Fruit fly (Drosophila melanogaster) whole organism, embryonic: Measurements from ENCODE around the gene Not10.

ENCODE experiments used
- CG10209 ChIP-seq: fragments of 200-800 bp; sonication (Bioruptor generic); optimal IDR thresholded peaks from 3 replicates; lab custom pipeline; 2017; ENCODE audit warnings: missing biosample characterization, mild to moderate bottlenecking, missing genetic modification characterization, missing genetic modification reagents
- CG14965 ChIP-seq: fragments of 200-800 bp; sonication (Bioruptor generic); optimal IDR thresholded peaks from 2 replicates; lab custom pipeline; 2016; ENCODE audit warnings: missing biosample characterization, missing genetic modification characterization, borderline replicate concordance
- CG16813 ChIP-seq: fragments of 200-800 bp; sonication (Bioruptor generic); IDR thresholded peaks from 3 replicates; pipeline ENCODE4 v1.3.6; 2022; ENCODE audit warnings: missing biosample characterization, missing genetic modification characterization; ENCODE audit not compliant: partially characterized antibody
- CG17361 ChIP-seq: fragments of 200-800 bp; sonication (Bioruptor generic); IDR thresholded peaks from 3 replicates; pipeline ENCODE4 v1.3.6; 2022; ENCODE audit warnings: missing biosample characterization, missing genetic modification characterization
- CG1792 ChIP-seq: fragments of 200-800 bp; sonication (Bioruptor generic); optimal IDR thresholded peaks from 2 replicates; lab custom pipeline; 2016; ENCODE audit warnings: missing biosample characterization, missing genetic modification characterization
- CG18764 ChIP-seq: fragments of 200-800 bp; sonication (Bioruptor generic); optimal IDR thresholded peaks from 3 replicates; lab custom pipeline; 2016; ENCODE audit warnings: missing biosample characterization, missing genetic modification characterization
- CG2116 ChIP-seq: fragments of 200-800 bp; sonication (Bioruptor generic); optimal IDR thresholded peaks from 3 replicates; lab custom pipeline; 2018; ENCODE audit warnings: missing biosample characterization, mild to moderate bottlenecking, missing genetic modification characterization
- CG3065 ChIP-seq: fragments of 200-800 bp; sonication (Bioruptor generic); optimal IDR thresholded peaks from 2 replicates; lab custom pipeline; 2016; ENCODE audit warnings: missing biosample characterization, missing genetic modification characterization
- CG32532 ChIP-seq: fragments of 200-800 bp; sonication (Bioruptor generic); IDR thresholded peaks from 2 replicates; pipeline ENCODE4 v1.3.6; 2022; ENCODE audit warnings: missing biosample characterization, missing genetic modification characterization
- CG32772 ChIP-seq: fragments of 200-800 bp; sonication (Bioruptor generic); IDR thresholded peaks from 2 replicates; pipeline ENCODE4 v1.3.6; 2022; ENCODE audit warnings: missing biosample characterization, missing genetic modification characterization
- CG4617 ChIP-seq: fragments of 200-800 bp; sonication (Bioruptor generic); optimal IDR thresholded peaks from 3 replicates; lab custom pipeline; 2016; ENCODE audit warnings: missing biosample characterization, missing genetic modification characterization, borderline replicate concordance
- CG4707 ChIP-seq: fragments of 200-800 bp; sonication (Bioruptor generic); optimal IDR thresholded peaks from 2 replicates; lab custom pipeline; 2018; ENCODE audit warnings: missing biosample characterization, mild to moderate bottlenecking, missing genetic modification characterization, moderate library complexity
- CG5245 ChIP-seq: fragments of 200-800 bp; sonication (Bioruptor generic); optimal IDR thresholded peaks from 3 replicates; lab custom pipeline; 2016; ENCODE audit warnings: missing biosample characterization, missing genetic modification characterization
- CG5953 ChIP-seq: fragments of 200-800 bp; sonication (Bioruptor generic); IDR thresholded peaks from 2 replicates; pipeline ENCODE4 v1.3.6; 2022; ENCODE audit warnings: missing biosample characterization, missing genetic modification characterization
- CG7786 ChIP-seq: fragments of 200-800 bp; sonication (Bioruptor generic); optimal IDR thresholded peaks from 2 replicates; lab custom pipeline; 2016; ENCODE audit warnings: missing biosample characterization, missing genetic modification characterization
- CTCF ChIP-seq: fragments of 200-800 bp; sonication (Bioruptor generic); optimal IDR thresholded peaks from 2 replicates; lab custom pipeline; 2017; ENCODE audit warnings: missing biosample characterization, mild to moderate bottlenecking, missing genetic modification characterization, moderate library complexity
- CoRest ChIP-seq: fragments of 200-800 bp; sonication (Bioruptor generic); optimal IDR thresholded peaks from 3 replicates; lab custom pipeline; 2018; ENCODE audit warnings: missing biosample characterization, mild to moderate bottlenecking, missing genetic modification characterization, moderate library complexity
- CrebB ChIP-seq: fragments of 200-800 bp; sonication (Bioruptor generic); optimal IDR thresholded peaks from 3 replicates; lab custom pipeline; 2018; ENCODE audit warnings: missing biosample characterization, mild to moderate bottlenecking, missing genetic modification characterization
- H2.0 ChIP-seq: fragments of 200-800 bp; sonication (Bioruptor generic); IDR thresholded peaks from 2 replicates; pipeline ENCODE4 v1.3.6; 2022; ENCODE audit warnings: missing biosample characterization, missing genetic modification characterization
- HmgZ ChIP-seq: fragments of 200-800 bp; sonication (Bioruptor generic); optimal IDR thresholded peaks from 2 replicates; lab custom pipeline; 2018; ENCODE audit warnings: missing biosample characterization, mild to moderate bottlenecking, missing genetic modification characterization
- Hr39 ChIP-seq: fragments of >200 bp; optimal IDR thresholded peaks from 2 replicates; lab custom pipeline; 2017
- Hr78 ChIP-seq, 2 experiments: fragments of 200-800 bp in 1 of 2; fragments of >200 bp in 1 of 2; sonication (Bioruptor generic) in 1 of 2; optimal IDR thresholded peaks; 2 replicates each; lab custom pipeline; 2017 to 2019; ENCODE audit warnings: missing biosample characterization in 2 of 2, missing genetic modification characterization in 2 of 2, mild to moderate bottlenecking in 1 of 2, moderate library complexity in 1 of 2
- Mad ChIP-seq: fragments of 200-800 bp; sonication (Bioruptor generic); optimal IDR thresholded peaks from 2 replicates; lab custom pipeline; 2016; ENCODE audit warnings: missing biosample characterization, missing genetic modification characterization
- NFAT ChIP-seq: fragments of 200-800 bp; sonication (Bioruptor generic); IDR thresholded peaks from 2 replicates; pipeline ENCODE4 v1.3.6; 2022; ENCODE audit warnings: missing biosample characterization, missing genetic modification characterization
- Neu2 ChIP-seq: fragments of 200-800 bp; sonication (Bioruptor generic); optimal IDR thresholded peaks from 3 replicates; lab custom pipeline; 2016; ENCODE audit warnings: missing biosample characterization, missing genetic modification characterization, borderline replicate concordance
- Rfx ChIP-seq: fragments of 200-800 bp; sonication (Bioruptor generic); IDR thresholded peaks from 2 replicates; pipeline ENCODE4 v1.3.6; 2022; ENCODE audit warnings: missing biosample characterization, missing genetic modification characterization
- Scr ChIP-seq: fragments of 200-800 bp; sonication (Bioruptor generic); IDR thresholded peaks from 2 replicates; pipeline ENCODE4 v1.3.6; 2022; ENCODE audit warnings: missing biosample characterization, missing genetic modification characterization; ENCODE audit not compliant: partially characterized antibody
- ash1 ChIP-seq: fragments of 200-800 bp; sonication (Bioruptor generic); optimal IDR thresholded peaks from 2 replicates; lab custom pipeline; 2018; ENCODE audit warnings: missing biosample characterization, mild to moderate bottlenecking, missing genetic modification characterization
- ato ChIP-seq: fragments of 200-800 bp; sonication (Bioruptor generic); IDR thresholded peaks from 2 replicates; pipeline ENCODE4 v1.3.6; 2022; ENCODE audit warnings: missing biosample characterization, missing genetic modification characterization; ENCODE audit not compliant: partially characterized antibody
- bbx ChIP-seq: fragments of 200-800 bp; sonication (Bioruptor generic); IDR thresholded peaks from 2 replicates; pipeline ENCODE4 v1.3.6; 2022; ENCODE audit warnings: missing biosample characterization, missing genetic modification characterization; ENCODE audit not compliant: partially characterized antibody
- br ChIP-seq: fragments of >200 bp; optimal IDR thresholded peaks from 2 replicates; lab custom pipeline; 2017
- cato ChIP-seq: fragments of 200-800 bp; sonication (Bioruptor generic); optimal IDR thresholded peaks from 2 replicates; lab custom pipeline; 2016; ENCODE audit warnings: missing biosample characterization, missing genetic modification characterization, borderline replicate concordance
- chif ChIP-seq, 2 experiments: fragments of 200-800 bp; sonication (Bioruptor generic); optimal IDR thresholded peaks; 3 replicates each; lab custom pipeline; 2016; ENCODE audit warnings: missing biosample characterization in 2 of 2, missing genetic modification characterization in 2 of 2
- chm ChIP-seq: fragments of 200-800 bp; sonication (Bioruptor generic); IDR thresholded peaks from 2 replicates; pipeline ENCODE4 v1.3.6; 2022; ENCODE audit warnings: missing biosample characterization, missing genetic modification characterization
- ci ChIP-seq: fragments of 200-800 bp; sonication (Bioruptor generic); IDR thresholded peaks from 3 replicates; pipeline ENCODE4 v1.3.6; 2022; ENCODE audit warnings: missing biosample characterization, missing genetic modification characterization
- emc ChIP-seq: fragments of 200-800 bp; sonication (Bioruptor generic); optimal IDR thresholded peaks from 2 replicates; lab custom pipeline; 2016; ENCODE audit warnings: missing biosample characterization, missing genetic modification characterization
- eve ChIP-seq, 2 experiments: fragments of >200 bp; optimal IDR thresholded peaks; 2 replicates each; lab custom pipeline; 2017; ENCODE audit warnings: missing biosample characterization in 2 of 2, missing genetic modification characterization in 2 of 2
- gem ChIP-seq: fragments of 200-800 bp; sonication (Bioruptor generic); optimal IDR thresholded peaks from 2 replicates; lab custom pipeline; 2019; ENCODE audit warnings: missing biosample characterization, mild to moderate bottlenecking, missing genetic modification characterization, moderate library complexity
- grn ChIP-seq: fragments of 200-800 bp; sonication (Bioruptor generic); optimal IDR thresholded peaks from 3 replicates; lab custom pipeline; 2017; ENCODE audit warnings: missing biosample characterization, missing genetic modification characterization
- h ChIP-seq: fragments of >200 bp; optimal IDR thresholded peaks from 2 replicates; lab custom pipeline; 2017
- lov ChIP-seq, 2 experiments: fragments of 200-800 bp in 1 of 2; fragments of >200 bp in 1 of 2; sonication (Bioruptor generic) in 1 of 2; IDR thresholded peaks in 1 of 2; optimal IDR thresholded peaks in 1 of 2; 2 replicates in 1 of 2; 3 replicates in 1 of 2; pipeline versions ENCODE4 v1.3.6 to Lab custom; 2017 to 2022; ENCODE audit warnings: missing biosample characterization in 1 of 2, missing genetic modification characterization in 1 of 2
- luna ChIP-seq: fragments of 200-800 bp; sonication (Bioruptor generic); optimal IDR thresholded peaks from 2 replicates; lab custom pipeline; 2016; ENCODE audit warnings: missing biosample characterization, missing genetic modification characterization
- maf-S ChIP-seq: fragments of 200-800 bp; sonication (Bioruptor generic); optimal IDR thresholded peaks from 2 replicates; lab custom pipeline; 2016; ENCODE audit warnings: missing biosample characterization, missing genetic modification characterization
- pita ChIP-seq: fragments of 200-800 bp; sonication (Bioruptor generic); optimal IDR thresholded peaks from 2 replicates; lab custom pipeline; 2017; ENCODE audit warnings: missing biosample characterization, mild to moderate bottlenecking, missing genetic modification characterization
- pnt ChIP-seq: fragments of 200-800 bp; sonication (Bioruptor generic); optimal IDR thresholded peaks from 3 replicates; lab custom pipeline; 2016; ENCODE audit warnings: missing biosample characterization, missing genetic modification characterization
- psq ChIP-seq: fragments of 200-800 bp; sonication (Bioruptor generic); optimal IDR thresholded peaks from 2 replicates; lab custom pipeline; 2017; ENCODE audit warnings: missing biosample characterization, missing genetic modification characterization
- rib ChIP-seq: fragments of 200-800 bp; sonication (Bioruptor generic); IDR thresholded peaks from 2 replicates; pipeline ENCODE4 v1.3.6; 2022; ENCODE audit warnings: missing biosample characterization, missing genetic modification characterization
- slp2 ChIP-seq: fragments of 200-800 bp; sonication (Bioruptor generic); optimal IDR thresholded peaks from 2 replicates; lab custom pipeline; 2016; ENCODE audit warnings: missing biosample characterization, missing genetic modification characterization
- tna ChIP-seq: fragments of 200-800 bp; sonication (Bioruptor generic); IDR thresholded peaks from 2 replicates; pipeline ENCODE4 v1.3.6; 2022; ENCODE audit warnings: missing biosample characterization, missing genetic modification characterization; ENCODE audit not compliant: partially characterized antibody
- tx ChIP-seq: fragments of 200-800 bp; sonication (Bioruptor generic); optimal IDR thresholded peaks from 2 replicates; lab custom pipeline; 2016; ENCODE audit warnings: missing biosample characterization, missing genetic modification characterization
- unc-4 ChIP-seq: fragments of 200-800 bp; sonication (Bioruptor generic); IDR thresholded peaks from 2 replicates; pipeline ENCODE4 v1.3.6; 2022; ENCODE audit warnings: missing biosample characterization, missing genetic modification characterization; ENCODE audit not compliant: partially characterized antibody
- usp ChIP-seq: fragments of >200 bp; optimal IDR thresholded peaks from 2 replicates; lab custom pipeline; 2017; ENCODE audit warnings: missing biosample characterization, missing genetic modification characterization
- zf30C ChIP-seq: fragments of 200-800 bp; sonication (Bioruptor generic); optimal IDR thresholded peaks from 3 replicates; lab custom pipeline; 2018; ENCODE audit warnings: missing biosample characterization, mild to moderate bottlenecking, missing genetic modification characterization

The Not10 gene

DNA sequence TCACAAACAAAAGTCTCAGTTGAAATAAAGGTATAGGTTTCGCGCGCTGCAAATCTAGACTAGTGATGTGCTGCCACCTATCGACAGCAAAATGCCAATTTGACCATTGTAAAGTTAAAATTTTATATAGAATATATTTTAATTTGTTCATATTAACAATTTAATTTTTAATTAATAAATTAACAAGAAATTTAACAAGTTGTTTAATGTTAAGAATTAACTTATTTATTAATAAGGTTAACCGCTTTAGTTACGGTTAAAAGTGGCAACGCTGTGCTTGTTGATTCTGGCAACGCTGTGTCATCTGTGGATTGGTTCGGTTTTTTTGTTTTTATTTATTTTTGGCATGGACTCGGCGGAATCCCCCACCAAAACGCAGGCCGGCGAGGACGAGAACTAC is at the start of gene Not10 (continued):
- TF ChIP-seq unc-4, result peak; percentile 83
- TF ChIP-seq pnt, result no peak
- no peak for TF ChIP-seq CG1792 (GFP tag; lab: Kevin White, UChicago)
- TF ChIP-seq CG17361, result peak; percentile 60
- no peak for TF ChIP-seq CG4707 (GFP tag; lab: Kevin White, UChicago)
- no peak for TF ChIP-seq H2.0 (GFP tag; lab: Robert Waterston, UW)
- TF ChIP-seq rib (GFP tag; lab: Robert Waterston, UW), result no peak
- TF ChIP-seq grn (GFP tag; lab: Kevin White, UChicago), result no peak
- TF ChIP-seq tx (GFP tag; lab: Kevin White, UChicago), result no peak
- peak; percentile 85 for TF ChIP-seq CTCF (GFP tag; lab: Kevin White, UChicago)
- no peak for TF ChIP-seq ash1
- TF ChIP-seq maf-S, result no peak
- TF ChIP-seq CG32532, result peak; percentile 52; the same call in 1 of the 2 replicates
- TF ChIP-seq CG16813 (GFP tag; lab: Robert Waterston, UW), result peak; percentile 64
- TF ChIP-seq CG5245 (GFP tag; lab: Kevin White, UChicago), result no peak
- no peak for TF ChIP-seq CG14965 (GFP tag; lab: Kevin White, UChicago)
- TF ChIP-seq Neu2 (GFP tag; lab: Kevin White, UChicago), result no peak
- TF ChIP-seq Hr39 (lab: Kevin White, UChicago), result no peak
- TF ChIP-seq ato (GFP tag; lab: Robert Waterston, UW), result no peak
- TF ChIP-seq usp (GFP tag; lab: Kevin White, UChicago), result no peak
- TF ChIP-seq Scr, result peak; percentile 78
- TF ChIP-seq CG2116 (GFP tag; lab: Kevin White, UChicago), result peak; percentile 56
- peak; percentile 27 for TF ChIP-seq CG18764 (GFP tag; lab: Kevin White, UChicago)
- peak; percentile 30 for TF ChIP-seq CG10209 (GFP tag; lab: Kevin White, UChicago)
- no peak for TF ChIP-seq ci (GFP tag; lab: Robert Waterston, UW)
- TF ChIP-seq NFAT (GFP tag; lab: Robert Waterston, UW), result no peak
- peak; percentile 69 for TF ChIP-seq CoRest (tag; lab: Kevin White, UChicago)
- TF ChIP-seq Hr78 (GFP tag; optimal IDR thresholded peaks at IDR 0.05; lab: Kevin White, UChicago), result no peak
- no peak for TF ChIP-seq CG5953 (GFP tag; lab: Robert Waterston, UW)
- TF ChIP-seq psq (GFP tag; lab: Kevin White, UChicago), result no peak
- no peak for TF ChIP-seq CrebB
- TF ChIP-seq eve (GFP tag; optimal IDR thresholded peaks at IDR 0.05; lab: Kevin White, UChicago), result no peak
- no peak for TF ChIP-seq tna (GFP tag; lab: Robert Waterston, UW)
- TF ChIP-seq emc (GFP tag; lab: Kevin White, UChicago), result no peak
- no peak for TF ChIP-seq CG32772 (GFP tag; lab: Robert Waterston, UW)
- no peak for TF ChIP-seq zf30C (GFP tag; lab: Kevin White, UChicago)
- peak; percentile 52 for TF ChIP-seq Rfx
- TF ChIP-seq chm (GFP tag; lab: Robert Waterston, UW), result no peak
- peak; percentile 33; the same call in 1 of the 2 replicates for TF ChIP-seq bbx (GFP tag; lab: Robert Waterston, UW)
- no peak for TF ChIP-seq CG3065 (GFP tag; lab: Kevin White, UChicago)
- no peak for TF ChIP-seq pita (GFP tag; lab: Kevin White, UChicago)
- TF ChIP-seq slp2, result no peak
- TF ChIP-seq br (lab: Kevin White, UChicago), result no peak
- no peak for TF ChIP-seq h (lab: Kevin White, UChicago)
- no peak for TF ChIP-seq chif (GFP tag; optimal IDR thresholded peaks at IDR 0.05; lab: Kevin White, UChicago)
- TF ChIP-seq CG4617 (GFP tag; lab: Kevin White, UChicago), result peak; percentile 77
- no peak for TF ChIP-seq cato
- TF ChIP-seq CG7786 (GFP tag; lab: Kevin White, UChicago), result no peak
- no peak for TF ChIP-seq luna (GFP tag; lab: Kevin White, UChicago)
- TF ChIP-seq HmgZ (tag; lab: Kevin White, UChicago), result peak; percentile 35
- TF ChIP-seq Mad (GFP tag; lab: Kevin White, UChicago), result no peak
- no peak for TF ChIP-seq lov (optimal IDR thresholded peaks at IDR 0.05; lab: Kevin White, UChicago)
- TF ChIP-seq lov (GFP tag; IDR thresholded peaks at IDR 0.05; lab: Robert Waterston, UW), result no peak
- TF ChIP-seq gem (tag; lab: Kevin White, UChicago), result no peak
